Worm (Caenorhabditis elegans) whole organism, midembryonic: Measurements from ENCODE around the gene str-139.

Experiments
- cog-1 ChIP-seq: sonication (generic microtip); optimal IDR thresholded peaks from 2 replicates; lab custom pipeline; 2016; ENCODE audit warnings: missing genetic modification characterization, missing compliant biosample characterization
- flt-1 ChIP-seq: fragments of 200-800 bp; sonication (Bioruptor generic); IDR thresholded peaks from 2 replicates; pipeline ENCODE4 v1.3.6; 2022; ENCODE audit warnings: missing genetic modification characterization, missing compliant biosample characterization
- klf-2 ChIP-seq: fragments of 200-800 bp; sonication (Bioruptor generic); conservative IDR thresholded peaks from 2 replicates; pipeline ENCODE4 v1.3.6; 2022; ENCODE audit warnings: missing genetic modification reagents, missing genetic modification characterization, missing compliant biosample characterization
- med-1 ChIP-seq: sonication (generic microtip); optimal IDR thresholded peaks from 2 replicates; lab custom pipeline; 2017; ENCODE audit warnings: missing genetic modification characterization, mild to moderate bottlenecking, missing compliant biosample characterization, antibody characterized with exemption, missing genetic modification reagents; ENCODE audit not compliant: insufficient read depth
- ref-1 ChIP-seq: fragments of 200-800 bp; sonication (Bioruptor generic); conservative IDR thresholded peaks from 2 replicates; pipeline ENCODE4 v1.3.6; 2022; ENCODE audit warnings: missing genetic modification reagents, missing genetic modification characterization, missing compliant biosample characterization
- tab-1 ChIP-seq: fragments of 200-800 bp; sonication (Bioruptor generic); IDR thresholded peaks from 2 replicates; pipeline ENCODE4 v1.3.6; 2022; ENCODE audit warnings: missing genetic modification characterization, missing compliant biosample characterization
- ztf-23 ChIP-seq: fragments of 200-800 bp; sonication (Bioruptor generic); IDR thresholded peaks from 2 replicates; pipeline ENCODE4 v1.3.6; 2022; ENCODE audit warnings: missing genetic modification reagents, missing genetic modification characterization, missing compliant biosample characterization
- ztf-29 ChIP-seq: fragments of 200-800 bp; sonication (Bioruptor generic); IDR thresholded peaks from 2 replicates; pipeline ENCODE4 v1.3.6; 2022; ENCODE audit warnings: missing genetic modification reagents, missing genetic modification characterization, missing compliant biosample characterization

- TF ChIP-seq cog-1 (tag; lab: Kevin White, UChicago) (no peak), klf-2 (no peak), ztf-29 (no peak), ref-1 (GFP tag; lab: Robert Waterston, UW) (no peak), tab-1 (GFP tag; lab: Robert Waterston, UW) (no peak), ztf-23 (no peak), flt-1 (GFP tag; lab: Robert Waterston, UW) (no peak), med-1 (GFP tag; lab: Kevin White, UChicago) (no peak)
Observed at ce11 chrV:8041336-8041868, 20.6 kb downstream of the str-139 start.
